Worm (Caenorhabditis elegans) whole organism, mixed stage, embryonic: ENCODE results near the gene Y49F6C.2.

ENCODE experiments used
- M03D4.4 ChIP-seq: sonication (generic microtip); optimal IDR thresholded peaks from 2 replicates; lab custom pipeline; 2017; ENCODE audit warnings: mild to moderate bottlenecking, missing genetic modification characterization, missing compliant biosample characterization
- cnd-1 ChIP-seq: fragments of 200-800 bp; sonication (Bioruptor generic); optimal IDR thresholded peaks from 2 replicates; lab custom pipeline; 2018; ENCODE audit warnings: mild to moderate bottlenecking, missing genetic modification characterization, missing compliant biosample characterization
- elt-1 ChIP-seq: sonication (generic microtip); optimal IDR thresholded peaks from 2 replicates; lab custom pipeline; 2017; ENCODE audit warnings: missing genetic modification characterization, mild to moderate bottlenecking, missing compliant biosample characterization, antibody characterized with exemption, moderate library complexity, borderline replicate concordance; ENCODE audit not compliant: insufficient read depth
- lsy-2 ChIP-seq: fragments of 150-350 bp; optimal IDR thresholded peaks from 2 replicates; lab custom pipeline; 2014; ENCODE audit warnings: missing biosample characterization, missing genetic modification characterization
- nhr-237 ChIP-seq: fragments of 150-350 bp; optimal IDR thresholded peaks from 2 replicates; lab custom pipeline; 2014; ENCODE audit warnings: missing biosample characterization, missing genetic modification characterization
- nhr-76 ChIP-seq: sonication (generic microtip); optimal IDR thresholded peaks from 2 replicates; lab custom pipeline; 2017; ENCODE audit warnings: missing biosample characterization, missing genetic modification characterization
- pha-4 ChIP-seq: fragments of 150-350 bp; optimal IDR thresholded peaks from 2 replicates; lab custom pipeline; 2018; ENCODE audit warnings: missing biosample characterization, missing genetic modification reagents, missing genetic modification characterization
- unc-39 ChIP-seq: fragments of 150-350 bp; optimal IDR thresholded peaks from 2 replicates; lab custom pipeline; 2014; ENCODE audit warnings: missing biosample characterization, missing genetic modification characterization
- zip-8 ChIP-seq: fragments of 150-350 bp; optimal IDR thresholded peaks from 2 replicates; lab custom pipeline; 2014; ENCODE audit warnings: missing biosample characterization, missing genetic modification characterization

ce11 chrII:3338556-3338955 is 39.8 kb upstream of the Y49F6C.2 start, which contains the start of gene F14D2.7:
- TF ChIP-seq nhr-237 (tag; lab: Kevin White, UChicago) (no peak), pha-4 (tag; lab: Kevin White, UChicago) (no peak), nhr-76 (tag; lab: Kevin White, UChicago) (no peak), M03D4.4 (no peak), elt-1 (tag; lab: Kevin White, UChicago) (no peak), cnd-1 (tag; lab: Kevin White, UChicago) (no peak), unc-39 (no peak), zip-8 (tag; lab: Kevin White, UChicago) (no peak), lsy-2 (tag; lab: Kevin White, UChicago) (no peak)
